Fruit fly (Drosophila melanogaster) whole organism, embryonic: ENCODE measurements around the gene SP555.

Experiments
- ATbp ChIP-seq: fragments of 200-800 bp; sonication (Bioruptor generic); optimal IDR thresholded peaks from 2 replicates; lab custom pipeline; 2017; ENCODE audit warnings: missing biosample characterization, mild to moderate bottlenecking, missing genetic modification characterization, missing genetic modification reagents
- Atf3 ChIP-seq: fragments of 200-800 bp; sonication (Bioruptor generic); optimal IDR thresholded peaks from 3 replicates; lab custom pipeline; 2016; ENCODE audit warnings: missing biosample characterization, missing genetic modification characterization
- CG10274 ChIP-seq: fragments of 200-800 bp; sonication (Bioruptor generic); optimal IDR thresholded peaks from 3 replicates; lab custom pipeline; 2017; ENCODE audit warnings: missing biosample characterization, mild to moderate bottlenecking, missing genetic modification characterization
- CG10321 ChIP-seq: fragments of 200-800 bp; sonication (Bioruptor generic); IDR thresholded peaks from 2 replicates; pipeline ENCODE4 v1.3.6; 2022; ENCODE audit warnings: missing biosample characterization, missing genetic modification characterization
- CG11085 ChIP-seq: fragments of 200-800 bp; sonication (Bioruptor generic); IDR thresholded peaks from 2 replicates; pipeline ENCODE4 v1.3.6; 2022; ENCODE audit warnings: missing biosample characterization, missing genetic modification characterization
- CG12299 ChIP-seq: fragments of 200-800 bp; sonication (Bioruptor generic); optimal IDR thresholded peaks from 2 replicates; lab custom pipeline; 2018; ENCODE audit warnings: missing biosample characterization, mild to moderate bottlenecking, missing genetic modification characterization
- CG13624 ChIP-seq: fragments of 200-800 bp; sonication (Bioruptor generic); optimal IDR thresholded peaks from 2 replicates; lab custom pipeline; 2016; ENCODE audit warnings: missing biosample characterization, missing genetic modification characterization
- CG13894 ChIP-seq: fragments of 200-800 bp; sonication (Bioruptor generic); optimal IDR thresholded peaks from 3 replicates; lab custom pipeline; 2018; ENCODE audit warnings: missing biosample characterization, mild to moderate bottlenecking, missing genetic modification characterization, moderate library complexity
- CG14441 ChIP-seq: fragments of 200-800 bp; sonication (Bioruptor generic); IDR thresholded peaks from 2 replicates; pipeline ENCODE4 v1.3.6; 2022; ENCODE audit warnings: missing biosample characterization, missing genetic modification characterization
- CG15073 ChIP-seq: fragments of 200-800 bp; sonication (Bioruptor generic); optimal IDR thresholded peaks from 2 replicates; lab custom pipeline; 2016; ENCODE audit warnings: missing biosample characterization, missing genetic modification characterization
- CG15514 ChIP-seq: fragments of 200-800 bp; sonication (Bioruptor generic); optimal IDR thresholded peaks from 3 replicates; lab custom pipeline; 2017; ENCODE audit warnings: missing biosample characterization, missing genetic modification characterization, mild to moderate bottlenecking, moderate library complexity, missing genetic modification reagents
- CG15601 ChIP-seq: fragments of 200-800 bp; sonication (Bioruptor generic); optimal IDR thresholded peaks from 3 replicates; lab custom pipeline; 2019; ENCODE audit warnings: missing biosample characterization, mild to moderate bottlenecking, missing genetic modification characterization, moderate library complexity
- CG1603 ChIP-seq: fragments of 200-800 bp; sonication (Bioruptor generic); optimal IDR thresholded peaks from 2 replicates; lab custom pipeline; 2019; ENCODE audit warnings: missing biosample characterization, mild to moderate bottlenecking, missing genetic modification characterization, moderate library complexity
- CG17328 ChIP-seq: fragments of 200-800 bp; sonication (Bioruptor generic); IDR thresholded peaks from 2 replicates; pipeline ENCODE4 v1.3.6; 2022; ENCODE audit warnings: missing biosample characterization, missing genetic modification characterization
- CG1792 ChIP-seq: fragments of 200-800 bp; sonication (Bioruptor generic); optimal IDR thresholded peaks from 2 replicates; lab custom pipeline; 2016; ENCODE audit warnings: missing biosample characterization, missing genetic modification characterization
- CG18599 ChIP-seq: fragments of 200-800 bp; sonication (Bioruptor generic); optimal IDR thresholded peaks from 3 replicates; lab custom pipeline; 2017; ENCODE audit warnings: missing biosample characterization, missing genetic modification characterization, mild to moderate bottlenecking, moderate library complexity, missing genetic modification reagents
- CG31441 ChIP-seq: fragments of 200-800 bp; sonication (Bioruptor generic); IDR thresholded peaks from 2 replicates; pipeline ENCODE4 v1.3.6; 2022; ENCODE audit warnings: missing biosample characterization, missing genetic modification characterization
- CG32532 ChIP-seq: fragments of 200-800 bp; sonication (Bioruptor generic); IDR thresholded peaks from 2 replicates; pipeline ENCODE4 v1.3.6; 2022; ENCODE audit warnings: missing biosample characterization, missing genetic modification characterization
- CG34422 ChIP-seq: fragments of 200-800 bp; sonication (Bioruptor generic); IDR thresholded peaks from 3 replicates; pipeline ENCODE4 v1.3.6; 2022; ENCODE audit warnings: missing biosample characterization, missing genetic modification characterization
- CG7556 ChIP-seq: fragments of 200-800 bp; sonication (Bioruptor generic); optimal IDR thresholded peaks from 2 replicates; lab custom pipeline; 2017; ENCODE audit warnings: missing biosample characterization, mild to moderate bottlenecking, missing genetic modification characterization
- CG7963 ChIP-seq: fragments of 200-800 bp; sonication (Bioruptor generic); IDR thresholded peaks from 3 replicates; pipeline ENCODE4 v1.3.6; 2022; ENCODE audit warnings: missing biosample characterization, missing genetic modification characterization; ENCODE audit not compliant: partially characterized antibody
- CG9437 ChIP-seq: fragments of 200-800 bp; sonication (Bioruptor generic); optimal IDR thresholded peaks from 2 replicates; lab custom pipeline; 2018; ENCODE audit warnings: missing biosample characterization, mild to moderate bottlenecking, missing genetic modification characterization
- CG9609 ChIP-seq: fragments of 200-800 bp; sonication (Bioruptor generic); optimal IDR thresholded peaks from 3 replicates; lab custom pipeline; 2016; ENCODE audit warnings: missing biosample characterization, missing genetic modification characterization
- Deaf1 ChIP-seq: fragments of 200-800 bp; optimal IDR thresholded peaks from 3 replicates; lab custom pipeline; 2019; ENCODE audit warnings: missing biosample characterization, mild to moderate bottlenecking, missing genetic modification characterization, moderate library complexity
- E2f1 ChIP-seq: fragments of 200-800 bp; sonication (Bioruptor generic); IDR thresholded peaks from 2 replicates; pipeline ENCODE4 v1.3.6; 2022; ENCODE audit warnings: missing biosample characterization, missing genetic modification characterization
- Ets65A ChIP-seq: fragments of 200-800 bp; sonication (Bioruptor generic); peaks from one replicate; lab custom pipeline; 2016; ENCODE audit warnings: missing biosample characterization, missing genetic modification characterization
- HmgZ ChIP-seq: fragments of 200-800 bp; sonication (Bioruptor generic); optimal IDR thresholded peaks from 2 replicates; lab custom pipeline; 2018; ENCODE audit warnings: missing biosample characterization, mild to moderate bottlenecking, missing genetic modification characterization
- Hr39 ChIP-seq: fragments of >200 bp; optimal IDR thresholded peaks from 2 replicates; lab custom pipeline; 2017
- Hr78 ChIP-seq, 2 experiments: fragments of 200-800 bp in 1 of 2; fragments of >200 bp in 1 of 2; sonication (Bioruptor generic) in 1 of 2; optimal IDR thresholded peaks; 2 replicates each; lab custom pipeline; 2017 to 2019; ENCODE audit warnings: missing biosample characterization in 2 of 2, missing genetic modification characterization in 2 of 2, mild to moderate bottlenecking in 1 of 2, moderate library complexity in 1 of 2
- MESR4 ChIP-seq: fragments of 200-800 bp; sonication (Bioruptor generic); optimal IDR thresholded peaks from 2 replicates; lab custom pipeline; 2018; ENCODE audit warnings: missing biosample characterization, mild to moderate bottlenecking, missing genetic modification characterization, moderate library complexity
- NFAT ChIP-seq: fragments of 200-800 bp; sonication (Bioruptor generic); IDR thresholded peaks from 2 replicates; pipeline ENCODE4 v1.3.6; 2022; ENCODE audit warnings: missing biosample characterization, missing genetic modification characterization
- PHDP ChIP-seq: fragments of 200-800 bp; sonication (Bioruptor generic); optimal IDR thresholded peaks from 3 replicates; lab custom pipeline; 2018; ENCODE audit warnings: missing biosample characterization, mild to moderate bottlenecking, missing genetic modification characterization, moderate library complexity
- Ptx1 ChIP-seq: fragments of 200-800 bp; sonication (Bioruptor generic); IDR thresholded peaks from 2 replicates; pipeline ENCODE4 v1.3.6; 2022; ENCODE audit warnings: missing biosample characterization, missing genetic modification characterization
- Trl ChIP-seq, 3 experiments: fragments of >200 bp in 2 of 3; fragments of 200-800 bp in 1 of 3; sonication (Bioruptor generic) in 1 of 3; optimal IDR thresholded peaks; 2 replicates in 1 of 3; 3 replicates in 2 of 3; lab custom pipeline; 2016 to 2017; ENCODE audit warnings: missing biosample characterization in 1 of 3, missing genetic modification characterization in 1 of 3
- chn ChIP-seq: fragments of 200-800 bp; sonication (Bioruptor generic); optimal IDR thresholded peaks from 2 replicates; lab custom pipeline; 2016; ENCODE audit warnings: missing biosample characterization, missing genetic modification characterization
- dati ChIP-seq: fragments of 200-800 bp; sonication (Bioruptor generic); IDR thresholded peaks from 2 replicates; pipeline ENCODE4 v1.3.6; 2022; ENCODE audit warnings: missing biosample characterization, missing genetic modification characterization
- en ChIP-seq: fragments of 200-800 bp; sonication (Bioruptor generic); optimal IDR thresholded peaks from 2 replicates; lab custom pipeline; 2016; ENCODE audit warnings: missing biosample characterization, missing genetic modification characterization
- eyg ChIP-seq: fragments of 200-800 bp; sonication (Bioruptor generic); optimal IDR thresholded peaks from 3 replicates; lab custom pipeline; 2016; ENCODE audit warnings: missing biosample characterization, missing genetic modification characterization
- gcm ChIP-seq: fragments of 200-800 bp; sonication (Bioruptor generic); optimal IDR thresholded peaks from 2 replicates; lab custom pipeline; 2019; ENCODE audit warnings: missing biosample characterization, mild to moderate bottlenecking, missing genetic modification characterization, moderate library complexity
- gem ChIP-seq: fragments of 200-800 bp; sonication (Bioruptor generic); optimal IDR thresholded peaks from 2 replicates; lab custom pipeline; 2019; ENCODE audit warnings: missing biosample characterization, mild to moderate bottlenecking, missing genetic modification characterization, moderate library complexity
- grn ChIP-seq: fragments of 200-800 bp; sonication (Bioruptor generic); optimal IDR thresholded peaks from 3 replicates; lab custom pipeline; 2017; ENCODE audit warnings: missing biosample characterization, missing genetic modification characterization
- gro ChIP-seq: fragments of 200-800 bp; sonication (Bioruptor generic); optimal IDR thresholded peaks from 2 replicates; lab custom pipeline; 2016; ENCODE audit warnings: missing biosample characterization, missing genetic modification characterization
- hkb ChIP-seq, 2 experiments: fragments of 200-800 bp in 1 of 2; fragments of >200 bp in 1 of 2; sonication (Bioruptor generic) in 1 of 2; IDR thresholded peaks in 1 of 2; optimal IDR thresholded peaks in 1 of 2; 2 replicates each; pipeline versions ENCODE4 v1.3.6 to Lab custom; 2017 to 2022; ENCODE audit warnings: missing biosample characterization in 1 of 2, missing genetic modification characterization in 1 of 2
- jigr1 ChIP-seq: fragments of 200-800 bp; sonication (Bioruptor generic); IDR thresholded peaks from 3 replicates; pipeline ENCODE4 v1.3.6; 2022; ENCODE audit warnings: missing biosample characterization, missing genetic modification characterization
- lilli ChIP-seq: fragments of 200-800 bp; sonication (Bioruptor generic); optimal IDR thresholded peaks from 3 replicates; lab custom pipeline; 2016; ENCODE audit warnings: missing biosample characterization, missing genetic modification characterization
- repo ChIP-seq: fragments of 200-800 bp; sonication (Bioruptor generic); optimal IDR thresholded peaks from 2 replicates; lab custom pipeline; 2016; ENCODE audit warnings: missing biosample characterization, missing genetic modification characterization
- rib ChIP-seq: fragments of 200-800 bp; sonication (Bioruptor generic); IDR thresholded peaks from 2 replicates; pipeline ENCODE4 v1.3.6; 2022; ENCODE audit warnings: missing biosample characterization, missing genetic modification characterization
- schlank ChIP-seq: fragments of 200-800 bp; sonication (Bioruptor generic); optimal IDR thresholded peaks from 2 replicates; lab custom pipeline; 2018; ENCODE audit warnings: missing biosample characterization, mild to moderate bottlenecking, missing genetic modification characterization
- wor ChIP-seq: fragments of 200-800 bp; sonication (Bioruptor generic); IDR thresholded peaks from 2 replicates; pipeline ENCODE4 v1.3.6; 2022; ENCODE audit warnings: missing biosample characterization, missing genetic modification characterization

The SP555 gene

dm6 chr2L:5004677-5005463, 32.6 kb upstream of the SP555 start (continued):
- TF ChIP-seq grn: peak; percentile 60
- TF ChIP-seq MESR4: peak; percentile 34
- peak; percentile 85 for TF ChIP-seq Atf3 (GFP tag; lab: Kevin White, UChicago)
- peak; percentile 96 for TF ChIP-seq CG34422 (GFP tag; lab: Robert Waterston, UW)
- peak; percentile 95 for TF ChIP-seq E2f1 (GFP tag; lab: Robert Waterston, UW)
- TF ChIP-seq CG15601 (tag; lab: Kevin White, UChicago): peak; percentile 88
- TF ChIP-seq CG32532 (GFP tag; lab: Robert Waterston, UW): peak; percentile 97
- TF ChIP-seq dati (GFP tag; lab: Robert Waterston, UW): peak; percentile 83
- peak; percentile 95 for TF ChIP-seq CG11085 (GFP tag; lab: Robert Waterston, UW)
- peak; percentile 95 for TF ChIP-seq CG12299
- no peak for TF ChIP-seq CG7963 (GFP tag; lab: Robert Waterston, UW)
- TF ChIP-seq jigr1 (GFP tag; lab: Robert Waterston, UW): peak; percentile 91
- TF ChIP-seq Hr39: no peak
- TF ChIP-seq NFAT (GFP tag; lab: Robert Waterston, UW): peak; percentile 92
- TF ChIP-seq CG18599 (GFP tag; lab: Kevin White, UChicago): peak; percentile 99
- TF ChIP-seq rib (GFP tag; lab: Robert Waterston, UW): peak; percentile 95
- peak; percentile 97 for TF ChIP-seq CG13624 (GFP tag; lab: Kevin White, UChicago)
- TF ChIP-seq Ptx1 (GFP tag; lab: Robert Waterston, UW): peak; percentile 97
- TF ChIP-seq CG10321 (GFP tag; lab: Robert Waterston, UW): peak; percentile 65; the same call in 1 of the 2 replicates
- peak; percentile 93 for TF ChIP-seq ATbp
- TF ChIP-seq CG10274 (GFP tag; lab: Kevin White, UChicago): peak; percentile 78
- TF ChIP-seq schlank (tag; lab: Kevin White, UChicago): peak; percentile 94
- TF ChIP-seq PHDP (tag; lab: Kevin White, UChicago): peak; percentile 96
- TF ChIP-seq CG9609 (GFP tag; lab: Kevin White, UChicago): peak; percentile 93
- TF ChIP-seq chn (GFP tag; lab: Kevin White, UChicago): peak; percentile 93
- TF ChIP-seq eyg (GFP tag; lab: Kevin White, UChicago): peak; percentile 93
- peak; percentile 94 for TF ChIP-seq repo (GFP tag; lab: Kevin White, UChicago)
- peak; percentile 90 for TF ChIP-seq wor (GFP tag; lab: Robert Waterston, UW)
- TF ChIP-seq CG13894 (tag; lab: Kevin White, UChicago): peak; percentile 98
- TF ChIP-seq hkb (optimal IDR thresholded peaks at IDR 0.05; lab: Kevin White, UChicago): no peak
- peak; percentile 97 for TF ChIP-seq hkb (GFP tag; IDR thresholded peaks at IDR 0.05; lab: Robert Waterston, UW)
- peak; percentile 99 for TF ChIP-seq Ets65A (GFP tag; lab: Kevin White, UChicago)
- peak; percentile 95 for TF ChIP-seq CG17328 (GFP tag; lab: Robert Waterston, UW)
- peak; percentile 97 for TF ChIP-seq lilli (GFP tag; lab: Kevin White, UChicago)
- TF ChIP-seq CG1603: peak; percentile 82
- peak; percentile 81 for TF ChIP-seq en (GFP tag; lab: Kevin White, UChicago)
- peak; percentile 95 for TF ChIP-seq gem (tag; lab: Kevin White, UChicago)
- TF ChIP-seq CG31441 (GFP tag; lab: Robert Waterston, UW): peak; percentile 93
- peak; percentile 96 for TF ChIP-seq CG7556 (GFP tag; lab: Kevin White, UChicago)
- TF ChIP-seq Hr78 (GFP tag; optimal IDR thresholded peaks at IDR 0.05; lab: Kevin White, UChicago): no peak
- TF ChIP-seq HmgZ (tag; lab: Kevin White, UChicago): peak; percentile 96
- peak; percentile 87 for TF ChIP-seq gcm (GFP tag; lab: Kevin White, UChicago)
- TF ChIP-seq CG15073 (GFP tag; lab: Kevin White, UChicago): peak; percentile 74
- TF ChIP-seq CG9437 (GFP tag; lab: Kevin White, UChicago): peak; percentile 90
- TF ChIP-seq CG15514 (GFP tag; lab: Kevin White, UChicago): peak; percentile 92
- peak; percentile 80 for TF ChIP-seq Deaf1 (tag; lab: Kevin White, UChicago)
- peak; percentile 96 for TF ChIP-seq CG14441 (GFP tag; lab: Robert Waterston, UW)
- TF ChIP-seq gro (GFP tag; lab: Kevin White, UChicago): peak; percentile 96
- TF ChIP-seq CG1792 (GFP tag; lab: Kevin White, UChicago): peak; percentile 94
- TF ChIP-seq Trl (optimal IDR thresholded peaks at IDR 0.05; lab: Kevin White, UChicago): peak; percentile 34 to 48
- peak; percentile 92 for TF ChIP-seq Trl (GFP tag; optimal IDR thresholded peaks at IDR 0.05; lab: Kevin White, UChicago)
